Fruit fly (Drosophila melanogaster) whole organism, prepupa: ENCODE measurements around the gene RIOK1.

Experiments used
- Hr38 ChIP-seq: sonication (Bioruptor generic); optimal IDR thresholded peaks from 2 replicates; lab custom pipeline; 2016; ENCODE audit warnings: missing biosample characterization, missing genetic modification characterization
- Sox102F ChIP-seq: fragments of 200-800 bp; sonication (Bioruptor generic); optimal IDR thresholded peaks from 2 replicates; lab custom pipeline; 2016; ENCODE audit warnings: missing biosample characterization, mild to moderate bottlenecking, missing genetic modification characterization

dm6 chr3L:11609835-11610234, 38.4 kb downstream of the RIOK1 start, which contains the start of gene CG42832:
- no peak for TF ChIP-seq Sox102F (GFP tag; lab: Kevin White, UChicago)
- TF ChIP-seq Hr38 (GFP tag; lab: Kevin White, UChicago): no peak
